Fruit fly (Drosophila melanogaster) whole organism, embryonic: ENCODE data around the gene Sec5.
A peak's percentile ranks its signal among the peaks of the same experiment; 100 is the strongest.

ENCODE experiments used
- Asciz ChIP-seq: fragments of 200-800 bp; sonication (Bioruptor generic); optimal IDR thresholded peaks from 2 replicates; lab custom pipeline; 2017; ENCODE audit warnings: missing biosample characterization, mild to moderate bottlenecking, missing genetic modification characterization, missing genetic modification reagents
- Atf6 ChIP-seq: fragments of 200-800 bp; sonication (Bioruptor generic); IDR thresholded peaks from 2 replicates; pipeline ENCODE4 v1.3.6; 2022; ENCODE audit warnings: missing biosample characterization, missing genetic modification characterization
- CG10543 ChIP-seq: fragments of 200-800 bp; sonication (Bioruptor generic); optimal IDR thresholded peaks from 3 replicates; lab custom pipeline; 2017; ENCODE audit warnings: missing biosample characterization, mild to moderate bottlenecking, missing genetic modification characterization, moderate library complexity
- CG10565 ChIP-seq: fragments of 200-800 bp; sonication (Bioruptor generic); optimal IDR thresholded peaks from 3 replicates; lab custom pipeline; 2016; ENCODE audit warnings: missing biosample characterization, mild to moderate bottlenecking, missing genetic modification characterization
- CG12071 ChIP-seq: fragments of 200-800 bp; sonication (Bioruptor generic); optimal IDR thresholded peaks from 3 replicates; lab custom pipeline; 2018; ENCODE audit warnings: missing biosample characterization, mild to moderate bottlenecking, missing genetic modification characterization
- CG2889 ChIP-seq: fragments of 200-800 bp; sonication (Bioruptor generic); IDR thresholded peaks from 3 replicates; pipeline ENCODE4 v1.3.6; 2022; ENCODE audit warnings: missing biosample characterization, missing genetic modification characterization
- CG31365 ChIP-seq: fragments of 200-800 bp; sonication (Bioruptor generic); optimal IDR thresholded peaks from 2 replicates; lab custom pipeline; 2018; ENCODE audit warnings: missing biosample characterization, mild to moderate bottlenecking, missing genetic modification characterization
- CG3163 ChIP-seq: fragments of 200-800 bp; sonication (Bioruptor generic); optimal IDR thresholded peaks from 3 replicates; lab custom pipeline; 2016; ENCODE audit warnings: missing biosample characterization, missing genetic modification characterization
- CG3281 ChIP-seq: fragments of 200-800 bp; sonication (Bioruptor generic); optimal IDR thresholded peaks from 3 replicates; lab custom pipeline; 2017; ENCODE audit warnings: missing biosample characterization, mild to moderate bottlenecking, missing genetic modification characterization
- CG5245 ChIP-seq: fragments of 200-800 bp; sonication (Bioruptor generic); optimal IDR thresholded peaks from 3 replicates; lab custom pipeline; 2016; ENCODE audit warnings: missing biosample characterization, missing genetic modification characterization
- CG6689 ChIP-seq: fragments of 200-800 bp; sonication (Bioruptor generic); IDR thresholded peaks from 2 replicates; pipeline ENCODE4 v1.3.6; 2022; ENCODE audit warnings: missing biosample characterization, missing genetic modification characterization
- CG7745 ChIP-seq: fragments of 200-800 bp; sonication (Bioruptor generic); optimal IDR thresholded peaks from 2 replicates; lab custom pipeline; 2018; ENCODE audit warnings: missing biosample characterization, mild to moderate bottlenecking, missing genetic modification characterization, moderate library complexity
- CG7839 ChIP-seq: fragments of 200-800 bp; sonication (Bioruptor generic); optimal IDR thresholded peaks from 3 replicates; lab custom pipeline; 2018; ENCODE audit warnings: missing biosample characterization, mild to moderate bottlenecking, missing genetic modification characterization, moderate library complexity
- CG9727 ChIP-seq: fragments of 200-800 bp; sonication (Bioruptor generic); optimal IDR thresholded peaks from 3 replicates; lab custom pipeline; 2017; ENCODE audit warnings: missing biosample characterization, mild to moderate bottlenecking, missing genetic modification characterization
- CG9876 ChIP-seq: fragments of 200-800 bp; sonication (Bioruptor generic); optimal IDR thresholded peaks from 2 replicates; lab custom pipeline; 2016; ENCODE audit warnings: missing biosample characterization, missing genetic modification characterization
- Dad ChIP-seq: fragments of 200-800 bp; sonication (Bioruptor generic); optimal IDR thresholded peaks from 3 replicates; lab custom pipeline; 2016; ENCODE audit warnings: missing biosample characterization, missing genetic modification characterization
- H15 ChIP-seq: fragments of 200-800 bp; sonication (Bioruptor generic); IDR thresholded peaks from 3 replicates; pipeline ENCODE4 v1.3.6; 2022; ENCODE audit warnings: missing biosample characterization, missing genetic modification characterization
- MTF-1 ChIP-seq: fragments of 200-800 bp; sonication (Bioruptor generic); optimal IDR thresholded peaks from 2 replicates; lab custom pipeline; 2018; ENCODE audit warnings: missing biosample characterization, mild to moderate bottlenecking, missing genetic modification characterization, borderline replicate concordance
- Mad ChIP-seq: fragments of 200-800 bp; sonication (Bioruptor generic); optimal IDR thresholded peaks from 2 replicates; lab custom pipeline; 2016; ENCODE audit warnings: missing biosample characterization, missing genetic modification characterization
- Med ChIP-seq: fragments of 200-800 bp; sonication (Bioruptor generic); peaks from one replicate; lab custom pipeline; 2016; ENCODE audit warnings: missing biosample characterization, missing genetic modification characterization, mild to moderate bottlenecking, inconsistent platforms, moderate library complexity
- NC2β ChIP-seq: fragments of 200-800 bp; sonication (Bioruptor generic); optimal IDR thresholded peaks from 2 replicates; lab custom pipeline; 2016; ENCODE audit warnings: missing biosample characterization, missing genetic modification characterization
- NK7.1 ChIP-seq: fragments of 200-800 bp; sonication (Bioruptor generic); optimal IDR thresholded peaks from 3 replicates; lab custom pipeline; 2016; ENCODE audit warnings: missing biosample characterization, missing genetic modification characterization
- Ptx1 ChIP-seq: fragments of 200-800 bp; sonication (Bioruptor generic); IDR thresholded peaks from 2 replicates; pipeline ENCODE4 v1.3.6; 2022; ENCODE audit warnings: missing biosample characterization, missing genetic modification characterization
- Ravus ChIP-seq: fragments of 200-800 bp; sonication (Bioruptor generic); IDR thresholded peaks from 2 replicates; pipeline ENCODE4 v1.3.6; 2022; ENCODE audit warnings: missing biosample characterization, missing genetic modification characterization
- Spps ChIP-seq: fragments of 200-800 bp; sonication (Bioruptor generic); optimal IDR thresholded peaks from 2 replicates; lab custom pipeline; 2018; ENCODE audit warnings: missing biosample characterization, mild to moderate bottlenecking, missing genetic modification characterization
- Ssrp ChIP-seq: fragments of 200-800 bp; sonication (Bioruptor generic); optimal IDR thresholded peaks from 2 replicates; lab custom pipeline; 2018; ENCODE audit warnings: missing biosample characterization, mild to moderate bottlenecking, missing genetic modification characterization, moderate library complexity
- Taf1 ChIP-seq: fragments of 200-800 bp; sonication (Bioruptor generic); IDR thresholded peaks from 2 replicates; pipeline ENCODE4 v1.3.6; 2022; ENCODE audit warnings: missing biosample characterization, missing genetic modification characterization
- Xrp1 ChIP-seq: fragments of 200-800 bp; sonication (Bioruptor generic); IDR thresholded peaks from 2 replicates; pipeline ENCODE4 v1.3.6; 2022; ENCODE audit warnings: missing biosample characterization, missing genetic modification characterization
- bbx ChIP-seq: fragments of 200-800 bp; sonication (Bioruptor generic); IDR thresholded peaks from 2 replicates; pipeline ENCODE4 v1.3.6; 2022; ENCODE audit warnings: missing biosample characterization, missing genetic modification characterization; ENCODE audit not compliant: partially characterized antibody
- br ChIP-seq: fragments of >200 bp; optimal IDR thresholded peaks from 2 replicates; lab custom pipeline; 2017
- ci ChIP-seq: fragments of 200-800 bp; sonication (Bioruptor generic); IDR thresholded peaks from 3 replicates; pipeline ENCODE4 v1.3.6; 2022; ENCODE audit warnings: missing biosample characterization, missing genetic modification characterization
- dimm ChIP-seq: fragments of 200-800 bp; sonication (Bioruptor generic); IDR thresholded peaks from 2 replicates; pipeline ENCODE4 v1.3.6; 2022; ENCODE audit warnings: missing biosample characterization, missing genetic modification characterization
- disco-r ChIP-seq: fragments of 200-800 bp; sonication (Bioruptor generic); optimal IDR thresholded peaks from 2 replicates; lab custom pipeline; 2016; ENCODE audit warnings: missing biosample characterization, missing genetic modification characterization
- esg ChIP-seq: fragments of 200-800 bp; sonication (Bioruptor generic); conservative IDR thresholded peaks from 2 replicates; pipeline ENCODE4 v1.3.6; 2022; ENCODE audit warnings: missing biosample characterization, missing genetic modification characterization
- eve ChIP-seq, 2 experiments: fragments of >200 bp; optimal IDR thresholded peaks; 2 replicates each; lab custom pipeline; 2017; ENCODE audit warnings: missing biosample characterization in 2 of 2, missing genetic modification characterization in 2 of 2
- fd64A ChIP-seq: fragments of 200-800 bp; sonication (Bioruptor generic); optimal IDR thresholded peaks from 3 replicates; lab custom pipeline; 2018; ENCODE audit warnings: missing biosample characterization, mild to moderate bottlenecking, missing genetic modification characterization
- fu2 ChIP-seq: fragments of 200-800 bp; sonication (Bioruptor generic); optimal IDR thresholded peaks from 2 replicates; lab custom pipeline; 2016; ENCODE audit warnings: missing biosample characterization, missing genetic modification characterization
- grn ChIP-seq: fragments of 200-800 bp; sonication (Bioruptor generic); optimal IDR thresholded peaks from 3 replicates; lab custom pipeline; 2017; ENCODE audit warnings: missing biosample characterization, missing genetic modification characterization
- ind ChIP-seq: fragments of 200-800 bp; sonication (Bioruptor generic); optimal IDR thresholded peaks from 3 replicates; lab custom pipeline; 2016; ENCODE audit warnings: missing biosample characterization, missing genetic modification characterization
- inv ChIP-seq: fragments of 200-800 bp; sonication (Bioruptor generic); IDR thresholded peaks from 2 replicates; pipeline ENCODE4 v1.3.6; 2022; ENCODE audit warnings: missing biosample characterization, missing genetic modification characterization; ENCODE audit not compliant: partially characterized antibody
- kah ChIP-seq: fragments of 200-800 bp; sonication (Bioruptor generic); optimal IDR thresholded peaks from 2 replicates; lab custom pipeline; 2018; ENCODE audit warnings: missing biosample characterization, mild to moderate bottlenecking, missing genetic modification characterization
- lilli ChIP-seq: fragments of 200-800 bp; sonication (Bioruptor generic); optimal IDR thresholded peaks from 3 replicates; lab custom pipeline; 2016; ENCODE audit warnings: missing biosample characterization, missing genetic modification characterization
- luna ChIP-seq: fragments of 200-800 bp; sonication (Bioruptor generic); optimal IDR thresholded peaks from 2 replicates; lab custom pipeline; 2016; ENCODE audit warnings: missing biosample characterization, missing genetic modification characterization
- nau ChIP-seq: fragments of 200-800 bp; sonication (Bioruptor generic); optimal IDR thresholded peaks from 3 replicates; lab custom pipeline; 2017; ENCODE audit warnings: missing biosample characterization, mild to moderate bottlenecking, missing genetic modification characterization, missing genetic modification reagents
- nmo ChIP-seq: fragments of 200-800 bp; sonication (Bioruptor generic); optimal IDR thresholded peaks from 2 replicates; lab custom pipeline; 2018; ENCODE audit warnings: missing biosample characterization, mild to moderate bottlenecking, missing genetic modification characterization, moderate library complexity
- org-1 ChIP-seq: fragments of 200-800 bp; sonication (Bioruptor generic); optimal IDR thresholded peaks from 2 replicates; lab custom pipeline; 2017; ENCODE audit warnings: missing biosample characterization, missing genetic modification characterization
- row ChIP-seq: fragments of 200-800 bp; sonication (Bioruptor generic); IDR thresholded peaks from 3 replicates; pipeline ENCODE4 v1.3.6; 2022; ENCODE audit warnings: missing biosample characterization, missing genetic modification characterization
- run ChIP-seq: fragments of 200-800 bp; sonication (Bioruptor generic); optimal IDR thresholded peaks from 3 replicates; lab custom pipeline; 2018; ENCODE audit warnings: missing biosample characterization, mild to moderate bottlenecking, missing genetic modification characterization
- slbo ChIP-seq: fragments of 200-800 bp; sonication (Bioruptor generic); IDR thresholded peaks from 2 replicates; pipeline ENCODE4 v1.3.6; 2022; ENCODE audit warnings: missing biosample characterization, missing genetic modification characterization
- sr ChIP-seq: fragments of 200-800 bp; sonication (Bioruptor generic); IDR thresholded peaks from 3 replicates; pipeline ENCODE4 v1.3.6; 2022; ENCODE audit warnings: missing biosample characterization, missing genetic modification characterization
- tio ChIP-seq: fragments of 200-800 bp; sonication (Bioruptor generic); optimal IDR thresholded peaks from 2 replicates; lab custom pipeline; 2017; ENCODE audit warnings: missing biosample characterization, missing genetic modification characterization, inconsistent platforms
- z ChIP-seq: fragments of 200-800 bp; sonication (Bioruptor generic); IDR thresholded peaks from 3 replicates; pipeline ENCODE4 v1.3.6; 2022; ENCODE audit warnings: missing biosample characterization, missing genetic modification characterization
- zfh2 ChIP-seq: fragments of 200-800 bp; sonication (Bioruptor generic); optimal IDR thresholded peaks from 2 replicates; lab custom pipeline; 2016; ENCODE audit warnings: missing biosample characterization, missing genetic modification characterization

Gene Sec5

dm6 chr2L:3440322-3440721 is 16.8 kb upstream of the Sec5 start (continued):
- TF ChIP-seq CG6689 (GFP tag; lab: Robert Waterston, UW), result peak; percentile 73
- TF ChIP-seq Asciz (GFP tag; lab: Kevin White, UChicago), result peak; percentile 71
- TF ChIP-seq z, result no peak
- no peak for TF ChIP-seq bbx (GFP tag; lab: Robert Waterston, UW)
- peak; percentile 77 for TF ChIP-seq ind
- no peak for TF ChIP-seq NK7.1
- no peak for TF ChIP-seq CG7745
- TF ChIP-seq br (lab: Kevin White, UChicago), result no peak
- TF ChIP-seq luna, result no peak
- peak; percentile 39 for TF ChIP-seq tio (GFP tag; lab: Kevin White, UChicago)
- peak; percentile 46 for TF ChIP-seq CG3281 (GFP tag; lab: Kevin White, UChicago)
- TF ChIP-seq Ravus, result no peak
- TF ChIP-seq nmo, result peak; percentile 33
- peak; percentile 78 for TF ChIP-seq Xrp1 (GFP tag; lab: Robert Waterston, UW)
- TF ChIP-seq sr, result peak; percentile 51; the same call in 1 of the 3 replicates
- peak; percentile 38 for TF ChIP-seq disco-r (GFP tag; lab: Kevin White, UChicago)
- TF ChIP-seq NC2β (GFP tag; lab: Kevin White, UChicago), result peak; percentile 40
- peak; percentile 43 for TF ChIP-seq MTF-1
- peak; percentile 55 for TF ChIP-seq org-1
- peak; percentile 57 for TF ChIP-seq dimm
- TF ChIP-seq Atf6 (GFP tag; lab: Robert Waterston, UW), result peak; percentile 54; the same call in 1 of the 2 replicates
- peak; percentile 69 for TF ChIP-seq CG12071 (GFP tag; lab: Kevin White, UChicago)
- no peak for TF ChIP-seq CG10543 (GFP tag; lab: Kevin White, UChicago)
- TF ChIP-seq CG10565 (GFP tag; lab: Kevin White, UChicago), result no peak
- TF ChIP-seq CG9876 (GFP tag; lab: Kevin White, UChicago), result peak; percentile 25
- TF ChIP-seq Dad (GFP tag; lab: Kevin White, UChicago), result no peak
- TF ChIP-seq CG31365 (tag; lab: Kevin White, UChicago), result peak; percentile 28
- TF ChIP-seq inv, result no peak
- TF ChIP-seq ci (GFP tag; lab: Robert Waterston, UW), result peak; percentile 90
- no peak for TF ChIP-seq CG3163 (GFP tag; lab: Kevin White, UChicago)
- peak; percentile 21 for TF ChIP-seq Spps (tag; lab: Kevin White, UChicago)
- peak; percentile 72 for TF ChIP-seq row (GFP tag; lab: Robert Waterston, UW)
- peak; percentile 34 for TF ChIP-seq fu2
- TF ChIP-seq Mad (GFP tag; lab: Kevin White, UChicago), result peak; percentile 55
- TF ChIP-seq CG5245, result peak; percentile 14
- no peak for TF ChIP-seq lilli
- peak; percentile 77 for TF ChIP-seq slbo (GFP tag; lab: Robert Waterston, UW)
- no peak for TF ChIP-seq grn
- TF ChIP-seq eve (GFP tag; optimal IDR thresholded peaks at IDR 0.05; lab: Kevin White, UChicago), result no peak
- peak; percentile 82 for TF ChIP-seq Ptx1
- peak; percentile 9 for TF ChIP-seq Ssrp
- TF ChIP-seq Med (GFP tag; lab: Kevin White, UChicago), result peak; percentile 89
- peak; percentile 27 for TF ChIP-seq kah (GFP tag; lab: Kevin White, UChicago)
- TF ChIP-seq CG7839 (tag; lab: Kevin White, UChicago), result peak; percentile 68
- TF ChIP-seq esg (GFP tag; lab: Robert Waterston, UW), result peak; percentile 57
- no peak for TF ChIP-seq CG9727
- TF ChIP-seq fd64A (GFP tag; lab: Kevin White, UChicago), result no peak
- TF ChIP-seq nau (GFP tag; lab: Kevin White, UChicago), result peak; percentile 64
- TF ChIP-seq run (tag; lab: Kevin White, UChicago), result no peak
- peak; percentile 77 for TF ChIP-seq H15 (GFP tag; lab: Robert Waterston, UW)
- TF ChIP-seq zfh2 (GFP tag; lab: Kevin White, UChicago), result peak; percentile 16
- TF ChIP-seq Taf1 (GFP tag; lab: Robert Waterston, UW), result peak; percentile 19; the same call in 1 of the 2 replicates
- TF ChIP-seq CG2889, result peak; percentile 76
